Fruit fly (Drosophila melanogaster) S2 (cell line): ENCODE measurements around the gene eIF4G1.
"Not testable (repeated sequence)": the region's sequence is repeated elsewhere in the genome, so short reads cannot be mapped to it uniquely, and the experiment has no call there.

Source experiments
- CG8478 ChIP-seq: fragments of >200 bp; optimal IDR thresholded peaks from 2 replicates; lab custom pipeline; 2018
- CTCF ChIP-seq, 2 experiments: fragments of >200 bp; optimal IDR thresholded peaks; 2 replicates each; lab custom pipeline; 2018

The eIF4G1 gene

dm6 chr4:946197-946596 is 15.7 kb upstream of the eIF4G1 start:
- TF ChIP-seq CTCF (optimal IDR thresholded peaks at IDR 0.05; lab: Kevin White, UChicago) (no peak), CG8478 (no peak)

dm6 chr4:944354-944753 is 13.8 kb upstream of the eIF4G1 start:
- TF ChIP-seq CTCF (optimal IDR thresholded peaks at IDR 0.05; lab: Kevin White, UChicago) (no peak), CG8478 (no peak)

- no peak for TF ChIP-seq CG8478
- TF ChIP-seq CTCF (optimal IDR thresholded peaks at IDR 0.05; lab: Kevin White, UChicago) = no peak
Measured at dm6 chr4:937119-937518, 6.6 kb upstream of the eIF4G1 start.

- TF ChIP-seq CG8478 (no peak), CTCF (optimal IDR thresholded peaks at IDR 0.05; lab: Kevin White, UChicago) (no peak)
Measured at dm6 chr4:936036-936869, 5.7 kb upstream of the eIF4G1 start, which contains the start of gene mGluR. TSS of gene mGluR (plus strand) at chr4:936819.

- no peak for TF ChIP-seq CTCF (optimal IDR thresholded peaks at IDR 0.05; lab: Kevin White, UChicago)
- no peak for TF ChIP-seq CG8478
Measured at dm6 chr4:922592-922991, 7.9 kb downstream of the eIF4G1 start.

dm6 chr4:912231-912630 is 18.3 kb downstream of the eIF4G1 start, which contains the start of gene unc-13:
TSS of gene unc-13 (minus strand) at chr4:912331.
- TF ChIP-seq CG8478; CTCF (optimal IDR thresholded peaks at IDR 0.05; lab: Kevin White, UChicago): not testable (repeated sequence)

dm6 chr4:909134-909533 is 21.4 kb downstream of the eIF4G1 start:
- TF ChIP-seq CG8478 (no peak), CTCF (optimal IDR thresholded peaks at IDR 0.05; lab: Kevin White, UChicago) (no peak)

dm6 chr4:904667-905066 is 25.8 kb downstream of the eIF4G1 start:
- TF ChIP-seq CG8478 (no peak), CTCF (optimal IDR thresholded peaks at IDR 0.05; lab: Kevin White, UChicago) (no peak)

- TF ChIP-seq CTCF (optimal IDR thresholded peaks at IDR 0.05; lab: Kevin White, UChicago) = no peak
- TF ChIP-seq CG8478 = no peak
Measured at dm6 chr4:896134-896533, 34.4 kb downstream of the eIF4G1 start.

dm6 chr4:879061-879708 is 51.3 kb downstream of the eIF4G1 start:
- TF ChIP-seq CTCF (optimal IDR thresholded peaks at IDR 0.05; lab: Kevin White, UChicago) = no peak
- no peak for TF ChIP-seq CG8478

dm6 chr4:867937-868336 is 62.6 kb downstream of the eIF4G1 start:
- TF ChIP-seq CG8478 (no peak), CTCF (optimal IDR thresholded peaks at IDR 0.05; lab: Kevin White, UChicago) (no peak)

- no peak for TF ChIP-seq CG8478
- peak; percentile 37 to 41 for TF ChIP-seq CTCF (optimal IDR thresholded peaks at IDR 0.05; lab: Kevin White, UChicago)
Measured at dm6 chr4:866437-867216, 63.9 kb downstream of the eIF4G1 start, which contains the start of gene Gyf. TSS of gene Gyf (minus strand) at chr4:867025.
